Worm (Caenorhabditis elegans) whole organism, midembryonic: ENCODE measurements around the gene Y39E4A.1.

Source experiments
- T22C8.4 ChIP-seq: fragments of 200-800 bp; sonication (Bioruptor generic); IDR thresholded peaks from 2 replicates; pipeline ENCODE4 v1.3.6; 2022; ENCODE audit warnings: missing genetic modification characterization, missing compliant biosample characterization
- cog-1 ChIP-seq: sonication (generic microtip); optimal IDR thresholded peaks from 2 replicates; lab custom pipeline; 2016; ENCODE audit warnings: missing genetic modification characterization, missing compliant biosample characterization
- flt-1 ChIP-seq: fragments of 200-800 bp; sonication (Bioruptor generic); IDR thresholded peaks from 2 replicates; pipeline ENCODE4 v1.3.6; 2022; ENCODE audit warnings: missing genetic modification characterization, missing compliant biosample characterization
- klf-2 ChIP-seq: fragments of 200-800 bp; sonication (Bioruptor generic); conservative IDR thresholded peaks from 2 replicates; pipeline ENCODE4 v1.3.6; 2022; ENCODE audit warnings: missing genetic modification reagents, missing genetic modification characterization, missing compliant biosample characterization
- med-1 ChIP-seq: sonication (generic microtip); optimal IDR thresholded peaks from 2 replicates; lab custom pipeline; 2017; ENCODE audit warnings: missing genetic modification characterization, mild to moderate bottlenecking, missing compliant biosample characterization, antibody characterized with exemption, missing genetic modification reagents; ENCODE audit not compliant: insufficient read depth
- ref-1 ChIP-seq: fragments of 200-800 bp; sonication (Bioruptor generic); conservative IDR thresholded peaks from 2 replicates; pipeline ENCODE4 v1.3.6; 2022; ENCODE audit warnings: missing genetic modification reagents, missing genetic modification characterization, missing compliant biosample characterization
- tab-1 ChIP-seq: fragments of 200-800 bp; sonication (Bioruptor generic); IDR thresholded peaks from 2 replicates; pipeline ENCODE4 v1.3.6; 2022; ENCODE audit warnings: missing genetic modification characterization, missing compliant biosample characterization
- ztf-23 ChIP-seq: fragments of 200-800 bp; sonication (Bioruptor generic); IDR thresholded peaks from 2 replicates; pipeline ENCODE4 v1.3.6; 2022; ENCODE audit warnings: missing genetic modification reagents, missing genetic modification characterization, missing compliant biosample characterization
- ztf-29 ChIP-seq: fragments of 200-800 bp; sonication (Bioruptor generic); IDR thresholded peaks from 2 replicates; pipeline ENCODE4 v1.3.6; 2022; ENCODE audit warnings: missing genetic modification reagents, missing genetic modification characterization, missing compliant biosample characterization

DNA sequence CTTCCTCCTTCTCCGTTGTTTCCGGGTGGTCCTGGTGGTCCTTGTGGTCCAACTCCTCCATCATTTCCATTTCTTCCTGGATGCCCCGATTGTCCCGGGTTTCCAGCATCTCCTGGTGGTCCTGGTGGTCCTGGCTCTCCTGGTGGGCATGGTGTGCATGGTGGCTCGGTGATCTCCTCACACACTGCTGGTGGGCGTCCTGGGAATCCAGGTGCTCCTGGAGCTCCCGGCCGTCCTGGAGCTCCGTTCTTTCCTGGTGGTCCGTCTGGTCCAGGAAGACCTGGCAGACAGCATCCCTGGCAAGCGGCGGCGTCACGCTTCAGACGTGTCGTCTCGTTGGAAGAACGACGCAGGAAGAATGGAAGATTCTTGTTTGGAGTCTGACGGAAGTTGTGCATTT is 41.8 kb downstream of the Y39E4A.1 start:
- TF ChIP-seq ztf-29 (GFP tag; lab: Robert Waterston, UW) (no peak), cog-1 (no peak), flt-1 (GFP tag; lab: Robert Waterston, UW) (no peak), ref-1 (no peak), klf-2 (no peak), med-1 (GFP tag; lab: Kevin White, UChicago) (no peak), ztf-23 (GFP tag; lab: Robert Waterston, UW) (no peak), tab-1 (GFP tag; lab: Robert Waterston, UW) (no peak), T22C8.4 (GFP tag; lab: Robert Waterston, UW) (no peak)
